Fruit fly (Drosophila melanogaster) whole organism: ENCODE results near the gene CG7299.

ENCODE experiments used
- Dll ChIP-seq: fragments of >200 bp; optimal IDR thresholded peaks from 2 replicates; lab custom pipeline; 2017
- pan ChIP-seq: fragments of >200 bp; optimal IDR thresholded peaks from 2 replicates; lab custom pipeline; 2017
- psq ChIP-seq: fragments of >200 bp; optimal IDR thresholded peaks from 2 replicates; lab custom pipeline; 2017

- no peak for TF ChIP-seq pan (lab: Kevin White, UChicago)
- TF ChIP-seq Dll (lab: Kevin White, UChicago), result no peak
- TF ChIP-seq psq, result no peak
Measured at dm6 chr2L:10703281-10703680, 19.1 kb upstream of the CG7299 start, which contains the start of gene CG6415.
